Worm (Caenorhabditis elegans): ENCODE results near the gene fbxb-25.

The fbxb-25 gene

DNA sequence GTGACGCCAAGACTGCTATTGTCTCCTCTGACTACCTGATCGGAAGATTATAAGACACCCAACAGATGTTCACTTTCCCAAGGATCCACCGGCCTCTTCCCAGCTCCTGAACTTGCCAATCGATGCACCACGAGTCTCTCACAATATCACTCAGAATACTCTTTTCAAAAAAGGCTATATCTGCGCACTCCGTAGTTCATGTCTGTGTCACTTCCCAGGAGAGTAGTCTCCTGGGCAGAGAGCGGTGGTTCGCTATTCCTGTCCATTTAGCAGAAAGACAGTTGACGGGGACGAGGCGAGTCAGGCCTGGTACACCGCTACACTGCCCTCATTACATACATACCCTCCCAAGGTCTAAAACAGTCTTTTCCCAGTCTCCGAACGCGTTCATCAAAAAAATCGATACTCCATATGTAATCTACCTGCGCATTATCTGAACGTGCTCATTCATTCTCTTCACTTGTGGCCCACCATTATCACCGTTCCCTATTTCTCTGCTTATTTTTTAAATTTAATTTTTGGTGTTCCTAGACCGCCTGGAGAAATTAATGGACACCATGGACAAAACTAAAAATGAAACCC lies 31.0 kb downstream of the fbxb-25 start, which contains the start of gene btb-6:
btb-6 (plus strand) TSS at position 532 of the 582 bp plus-strand sequence.
- peak; percentile 4 for TF ChIP-seq cnd-1 (tag; optimal IDR thresholded peaks at IDR 0.05)
- no peak for TF ChIP-seq nhr-28 (tag; optimal IDR thresholded peaks at IDR 0.05)
- no peak for TF ChIP-seq lin-32 (GFP tag; optimal IDR thresholded peaks at IDR 0.05)
- TF ChIP-seq hlh-1 (tag; optimal IDR thresholded peaks at IDR 0.05) = no peak
- peak; percentile 9 for TF ChIP-seq ceh-39 (tag; optimal IDR thresholded peaks at IDR 0.05)
- TF ChIP-seq snpc-4 (tag; optimal IDR thresholded peaks at IDR 0.05) = no peak
- no peak for TF ChIP-seq sem-2 (GFP tag; optimal IDR thresholded peaks at IDR 0.05)
- TF ChIP-seq lin-13 (tag; optimal IDR thresholded peaks at IDR 0.05) = no peak
- TF ChIP-seq nhr-2 (tag; optimal IDR thresholded peaks at IDR 0.05) = peak; percentile 69

- TF ChIP-seq ceh-39 (tag; optimal IDR thresholded peaks at IDR 0.05) (no peak), hlh-1 (tag; optimal IDR thresholded peaks at IDR 0.05) (peak; percentile 50)
Measured at ce11 chrII:1719153-1719552, 35.3 kb downstream of the fbxb-25 start, which contains the start of gene fbxb-48. Gene fbxb-48, minus strand, starts transcription at chrII:1719253.

DNA sequence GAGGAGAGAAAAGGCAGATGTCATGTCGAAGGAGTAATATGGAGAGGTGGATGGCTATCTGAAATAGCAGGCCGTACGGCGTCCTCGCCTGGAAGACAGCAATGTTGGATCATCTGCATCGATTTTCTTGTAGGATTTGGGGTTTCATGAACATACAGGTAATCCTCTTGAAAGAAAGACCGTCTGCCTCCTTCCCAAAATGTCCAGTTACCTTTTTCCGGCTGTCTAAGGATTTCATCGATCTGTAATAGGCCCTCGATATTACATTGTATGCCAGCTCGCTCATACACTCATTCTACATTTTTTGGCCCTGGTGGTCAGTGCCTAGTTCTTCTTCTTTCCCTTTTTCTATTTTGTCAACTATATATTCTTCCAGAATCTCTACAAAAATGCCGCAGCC lies 38.6 kb downstream of the fbxb-25 start, which contains the start of the genes fbxb-5 and btb-8:
fbxb-5 (minus strand) TSS at position 101 of the 400 bp plus-strand sequence.
btb-8 (plus strand) TSS at position 377 of the 400 bp plus-strand sequence.
- TF ChIP-seq elt-1 (tag; optimal IDR thresholded peaks at IDR 0.05; ENCODE audit: borderline replicate concordance, insufficient read depth) (no peak), ztf-11 (tag; optimal IDR thresholded peaks at IDR 0.05) (no peak), unc-62 (GFP tag; optimal IDR thresholded peaks at IDR 0.05) (no peak), sptf-1 (tag; optimal IDR thresholded peaks at IDR 0.05) (no peak), nhr-76 (tag; optimal IDR thresholded peaks at IDR 0.05) (no peak), drap-1 (GFP tag; optimal IDR thresholded peaks at IDR 0.05) (no peak), nhr-28 (tag; optimal IDR thresholded peaks at IDR 0.05) (no peak), nhr-12 (tag; optimal IDR thresholded peaks at IDR 0.05) (no peak), unc-120 (tag; optimal IDR thresholded peaks at IDR 0.05; ENCODE audit: poor library complexity, severe bottlenecking) (no peak), mep-1 (tag; optimal IDR thresholded peaks at IDR 0.05) (no peak)

DNA sequence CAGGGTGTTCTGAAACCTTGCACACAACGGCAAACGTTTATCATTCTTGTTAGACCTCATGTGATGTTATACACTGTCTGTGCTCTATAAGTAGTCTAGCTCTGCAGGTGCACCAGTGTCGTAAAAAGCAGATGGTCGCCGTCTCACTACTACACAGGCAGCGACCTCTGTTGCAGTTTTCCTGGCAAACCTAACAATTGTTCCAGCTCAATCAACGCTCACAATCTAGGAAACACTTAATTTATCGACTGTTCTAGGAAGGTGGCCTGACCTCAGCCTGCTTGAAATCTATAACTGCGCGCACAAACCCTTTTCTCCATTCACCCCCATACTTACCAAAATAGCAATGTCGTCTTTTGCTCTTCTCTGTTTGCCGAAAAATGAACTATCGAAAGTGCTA lies 40.5 kb downstream of the fbxb-25 start, which contains the start of gene fbxb-11:
fbxb-11 (plus strand) TSS at position 301 of the 400 bp plus-strand sequence.
- TF ChIP-seq mab-5 (tag; optimal IDR thresholded peaks at IDR 0.05) (no peak), nhr-237 (tag; optimal IDR thresholded peaks at IDR 0.05) (no peak), pha-4 (tag; optimal IDR thresholded peaks at IDR 0.05) (no peak), ces-1 (GFP tag; optimal IDR thresholded peaks at IDR 0.05) (no peak), ceh-43 (GFP tag; optimal IDR thresholded peaks at IDR 0.05) (no peak), nhr-76 (tag; optimal IDR thresholded peaks at IDR 0.05) (no peak), bed-3 (GFP tag; optimal IDR thresholded peaks at IDR 0.05) (no peak), ceh-39 (tag; optimal IDR thresholded peaks at IDR 0.05) (no peak), ztf-11 (tag; optimal IDR thresholded peaks at IDR 0.05) (no peak), unc-120 (tag; optimal IDR thresholded peaks at IDR 0.05; ENCODE audit: poor library complexity, severe bottlenecking) (no peak), nhr-2 (tag; optimal IDR thresholded peaks at IDR 0.05) (no peak), elt-1 (tag; optimal IDR thresholded peaks at IDR 0.05; ENCODE audit: borderline replicate concordance, insufficient read depth) (no peak), M03D4.4 (tag; optimal IDR thresholded peaks at IDR 0.05) (no peak), flh-1 (GFP tag; optimal IDR thresholded peaks at IDR 0.05) (no peak), ham-2 (GFP tag; optimal IDR thresholded peaks at IDR 0.05) (no peak)

ce11 chrII:1725735-1726134 lies 41.9 kb downstream of the fbxb-25 start, which contains the start of gene F45C12.17:
Gene F45C12.17, plus strand, starts transcription at chrII:1726111.
- TF ChIP-seq ceh-39 (tag; optimal IDR thresholded peaks at IDR 0.05) (peak; percentile 12), lsy-2 (tag; optimal IDR thresholded peaks at IDR 0.05) (no peak)

ce11 chrII:1728253-1728652 lies 44.4 kb downstream of the fbxb-25 start, which contains the start of gene btb-9:
Gene btb-9, plus strand, starts transcription at chrII:1728506.
- TF ChIP-seq elt-1 (tag; optimal IDR thresholded peaks at IDR 0.05; ENCODE audit: borderline replicate concordance, insufficient read depth) = no peak
- no peak for TF ChIP-seq sem-2 (GFP tag; optimal IDR thresholded peaks at IDR 0.05)
- TF ChIP-seq lsy-2 (tag; optimal IDR thresholded peaks at IDR 0.05) = no peak
- TF ChIP-seq mep-1 (tag; optimal IDR thresholded peaks at IDR 0.05) = no peak
- TF ChIP-seq blmp-1 (tag; optimal IDR thresholded peaks at IDR 0.05) = no peak
- TF ChIP-seq drap-1 (GFP tag; optimal IDR thresholded peaks at IDR 0.05) = no peak
- TF ChIP-seq unc-39 (tag; optimal IDR thresholded peaks at IDR 0.05) = no peak
- no peak for TF ChIP-seq ces-1 (GFP tag; optimal IDR thresholded peaks at IDR 0.05)
- no peak for TF ChIP-seq bed-3 (GFP tag; optimal IDR thresholded peaks at IDR 0.05)
- no peak for TF ChIP-seq nhr-12 (tag; optimal IDR thresholded peaks at IDR 0.05)
- TF ChIP-seq zip-8 (tag; optimal IDR thresholded peaks at IDR 0.05) = no peak
- no peak for TF ChIP-seq elt-3 (tag; optimal IDR thresholded peaks at IDR 0.05)
- no peak for TF ChIP-seq pha-4 (tag; optimal IDR thresholded peaks at IDR 0.05)
